Worm (Caenorhabditis elegans): ENCODE data around the gene C46E10.1.

C46E10.1 gene

DNA sequence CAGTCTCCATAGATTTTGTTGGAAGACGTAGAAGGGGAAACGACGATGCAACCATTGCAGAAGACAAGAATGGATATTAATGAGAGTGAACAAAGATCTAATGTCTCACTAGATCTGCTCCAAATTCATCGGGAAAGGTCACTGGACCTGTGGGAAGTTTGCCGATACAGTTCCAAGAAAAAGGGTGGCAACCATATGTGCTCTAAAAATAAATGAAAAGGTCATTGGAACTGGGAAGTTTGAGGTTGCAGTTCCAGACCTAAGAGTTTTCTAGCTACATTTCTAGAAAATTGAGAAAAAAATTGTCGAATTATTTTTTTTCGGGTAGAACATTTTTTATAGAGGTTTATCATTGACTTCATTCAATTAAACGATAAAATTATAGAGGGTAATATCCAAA is 23.4 kb downstream of the C46E10.1 start, which contains the start of gene fbxb-92:
TSS of gene fbxb-92 (minus strand) at position 101 of the 400 bp plus-strand sequence.
- TF ChIP-seq dmd-8 (GFP tag; IDR thresholded peaks at IDR 0.05): no peak
- no peak for TF ChIP-seq T20F7.1 (GFP tag; optimal IDR thresholded peaks at IDR 0.05)
- no peak for TF ChIP-seq F37D6.2 (tag; optimal IDR thresholded peaks at IDR 0.05)
- no peak for TF ChIP-seq madf-9 (GFP tag; conservative IDR thresholded peaks at IDR 0.05)
- no peak for TF ChIP-seq nhr-102 (tag; optimal IDR thresholded peaks at IDR 0.05)
- no peak for TF ChIP-seq snpc-4 (tag; optimal IDR thresholded peaks at IDR 0.05)
- no peak for TF ChIP-seq T26A8.4 (GFP tag; IDR thresholded peaks at IDR 0.05)
- no peak for TF ChIP-seq daf-19 (GFP tag; conservative IDR thresholded peaks at IDR 0.05)

DNA sequence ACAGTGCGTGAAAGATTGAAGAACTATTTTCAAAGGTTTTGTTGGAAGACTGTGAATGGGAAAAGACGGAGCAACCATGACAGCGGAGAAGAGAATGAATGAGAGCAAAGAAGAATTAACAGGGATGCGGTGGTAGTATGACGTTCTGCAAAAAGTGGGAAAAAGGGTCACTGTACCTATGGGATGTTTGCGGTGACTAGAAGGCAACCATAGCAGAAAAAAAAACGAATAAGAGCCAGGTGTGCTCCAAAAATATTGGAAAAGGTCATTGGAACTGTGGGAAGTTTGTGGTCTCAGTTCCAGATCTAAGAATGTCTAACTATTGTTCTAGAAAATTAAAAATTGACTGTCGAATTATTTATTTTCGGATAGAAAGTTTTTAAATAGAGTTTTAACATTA is 24.7 kb downstream of the C46E10.1 start, which contains the start of gene fbxb-90:
TSS of gene fbxb-90 (minus strand) at position 101 of the 400 bp plus-strand sequence.
- peak in 1 of 2 experiments; percentile 11 for TF ChIP-seq unc-62 (GFP tag; optimal IDR thresholded peaks at IDR 0.05 in 1 of 2)
- no peak for TF ChIP-seq unc-62 (tag; optimal IDR thresholded peaks at IDR 0.05)
- no peak for TF ChIP-seq jun-1 (tag; optimal IDR thresholded peaks at IDR 0.05)

- TF ChIP-seq aly-2 (tag; optimal IDR thresholded peaks at IDR 0.05): no peak
Observed at ce11 chrII:3750685-3751084, 26.7 kb downstream of the C46E10.1 start, which contains the start of gene fbxb-91. TSS of gene fbxb-91 (minus strand) at chrII:3750785.

ce11 chrII:3752184-3752583 is 28.2 kb downstream of the C46E10.1 start, which contains the start of gene sdz-11:
TSS of gene sdz-11 (minus strand) at chrII:3752284.
- TF ChIP-seq lin-1 (GFP tag; IDR thresholded peaks at IDR 0.05) (no peak), hlh-11 (tag; optimal IDR thresholded peaks at IDR 0.05) (no peak), F10B5.3 (tag; optimal IDR thresholded peaks at IDR 0.05) (no peak), hif-1 (tag; optimal IDR thresholded peaks at IDR 0.05) (no peak), zag-1 (tag; optimal IDR thresholded peaks at IDR 0.05) (no peak), unc-62 (GFP tag; optimal IDR thresholded peaks at IDR 0.05 in 1 of 2) (peak in 1 of 2 experiments; percentile 33), unc-62 (tag; optimal IDR thresholded peaks at IDR 0.05) (no peak), nhr-48 (tag; optimal IDR thresholded peaks at IDR 0.05) (no peak), spr-1 (tag; optimal IDR thresholded peaks at IDR 0.05) (no peak), jun-1 (tag; optimal IDR thresholded peaks at IDR 0.05) (no peak), mdl-1 (tag; optimal IDR thresholded peaks at IDR 0.05) (no peak), dmd-8 (GFP tag; IDR thresholded peaks at IDR 0.05) (no peak), mes-2 (tag; optimal IDR thresholded peaks at IDR 0.05; ENCODE audit: poor library complexity, severe bottlenecking) (no peak), aha-1 (tag) (peak; percentile 56)

DNA sequence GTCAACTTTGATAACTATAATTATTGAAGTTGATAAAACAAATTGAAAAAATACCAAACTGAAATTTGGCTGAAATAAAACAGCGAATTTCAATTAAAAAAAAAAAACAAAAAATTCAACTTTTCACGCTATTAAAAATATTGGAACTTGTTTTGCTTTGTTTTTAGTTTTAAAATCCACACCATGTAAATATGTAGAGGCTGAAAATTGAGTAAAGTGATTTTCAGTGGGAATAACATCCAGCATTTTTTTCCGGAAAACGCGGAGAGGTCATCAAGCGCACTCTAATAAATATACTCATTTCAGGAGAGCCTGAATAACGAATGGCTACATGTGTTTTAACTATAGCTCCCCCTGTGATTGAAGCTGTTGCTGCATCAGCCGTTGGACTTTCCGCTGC is 29.6 kb downstream of the C46E10.1 start, which contains the start of gene rcd-1:
TSS of gene rcd-1 (plus strand) at position 301 of the 400 bp plus-strand sequence.
- no peak for TF ChIP-seq unc-62 (GFP tag; optimal IDR thresholded peaks at IDR 0.05 in 1 of 2)
- TF ChIP-seq unc-62 (tag; optimal IDR thresholded peaks at IDR 0.05): no peak
- TF ChIP-seq nhr-111 (GFP tag; optimal IDR thresholded peaks at IDR 0.05): no peak
- TF ChIP-seq madf-9 (GFP tag; conservative IDR thresholded peaks at IDR 0.05): no peak
- no peak for TF ChIP-seq F37D6.2 (tag; optimal IDR thresholded peaks at IDR 0.05)
- TF ChIP-seq dve-1 (tag; optimal IDR thresholded peaks at IDR 0.05; ENCODE audit: insufficient read depth): no peak
- TF ChIP-seq nhr-237 (tag; optimal IDR thresholded peaks at IDR 0.05): no peak
- no peak for TF ChIP-seq Y75B8A.6 (GFP tag; IDR thresholded peaks at IDR 0.05)
- no peak for TF ChIP-seq ceh-28 (tag; optimal IDR thresholded peaks at IDR 0.05)
- TF ChIP-seq T26A8.4 (GFP tag; IDR thresholded peaks at IDR 0.05): no peak
- no peak for TF ChIP-seq arid-1 (GFP tag; conservative IDR thresholded peaks at IDR 0.05)
- no peak for TF ChIP-seq gei-8 (GFP tag; optimal IDR thresholded peaks at IDR 0.05)
- TF ChIP-seq nhr-76 (tag; optimal IDR thresholded peaks at IDR 0.05): no peak
- no peak for TF ChIP-seq lir-3 (tag; optimal IDR thresholded peaks at IDR 0.05)
- TF ChIP-seq Y48G9A.11 (GFP tag; IDR thresholded peaks at IDR 0.05): no peak
- TF ChIP-seq fos-1 (tag; optimal IDR thresholded peaks at IDR 0.05): no peak
- no peak for TF ChIP-seq lin-38 (GFP tag; IDR thresholded peaks at IDR 0.05)
- no peak for TF ChIP-seq saeg-2 (GFP tag; IDR thresholded peaks at IDR 0.05)
- no peak for TF ChIP-seq ceh-82 (tag; optimal IDR thresholded peaks at IDR 0.05)
- no peak for TF ChIP-seq jun-1 (tag; optimal IDR thresholded peaks at IDR 0.05)

Data from whole organism, L4 larva.